Worm (Caenorhabditis elegans) whole organism, L2 larva: ENCODE results near the gene M03C11.9.

Experiments
- C34F6.9 ChIP-seq: fragments of 150-350 bp; optimal IDR thresholded peaks from 2 replicates; lab custom pipeline; 2014; ENCODE audit warnings: missing biosample characterization, missing genetic modification characterization
- R02D3.7 ChIP-seq: fragments of 150-350 bp; optimal IDR thresholded peaks from 2 replicates; lab custom pipeline; 2014; ENCODE audit warnings: missing biosample characterization, missing genetic modification characterization
- Y55F3AM.14 ChIP-seq: fragments of 200-800 bp; sonication (Bioruptor generic); optimal IDR thresholded peaks from 2 replicates; lab custom pipeline; 2018; ENCODE audit warnings: mild to moderate bottlenecking, missing genetic modification characterization, missing compliant biosample characterization
- ZK546.5 ChIP-seq: sonication (generic microtip); optimal IDR thresholded peaks from 2 replicates; lab custom pipeline; 2017; ENCODE audit warnings: missing biosample characterization, missing genetic modification characterization
- alr-1 ChIP-seq: fragments of 150-350 bp; optimal IDR thresholded peaks from 2 replicates; lab custom pipeline; 2014; ENCODE audit warnings: missing biosample characterization, missing genetic modification characterization
- aly-2 ChIP-seq: fragments of 150-350 bp; optimal IDR thresholded peaks from 2 replicates; lab custom pipeline; 2014; ENCODE audit warnings: missing biosample characterization, missing genetic modification characterization
- ama-1 ChIP-seq: fragments of 150-350 bp; optimal IDR thresholded peaks from 2 replicates; lab custom pipeline; 2018; ENCODE audit warnings: inconsistent platforms
- blmp-1 ChIP-seq: sonication (generic microtip); optimal IDR thresholded peaks from 2 replicates; lab custom pipeline; 2017; ENCODE audit warnings: missing genetic modification characterization, mild to moderate bottlenecking, missing compliant biosample characterization, antibody characterized with exemption, moderate library complexity; ENCODE audit not compliant: insufficient read depth
- ceh-82 ChIP-seq: fragments of 150-350 bp; optimal IDR thresholded peaks from 2 replicates; lab custom pipeline; 2014; ENCODE audit warnings: missing biosample characterization, missing genetic modification characterization
- crh-2 ChIP-seq: sonication (generic microtip); optimal IDR thresholded peaks from 2 replicates; lab custom pipeline; 2017; ENCODE audit warnings: missing biosample characterization, missing genetic modification characterization
- dmd-4 ChIP-seq: sonication (generic microtip); optimal IDR thresholded peaks from 2 replicates; lab custom pipeline; 2017; ENCODE audit warnings: missing biosample characterization, missing genetic modification characterization
- egl-27 ChIP-seq: sonication (generic microtip); optimal IDR thresholded peaks from 3 replicates; lab custom pipeline; 2017; ENCODE audit warnings: missing biosample characterization, missing genetic modification reagents, missing genetic modification characterization
- elt-1 ChIP-seq: fragments of 150-350 bp; optimal IDR thresholded peaks from 2 replicates; lab custom pipeline; 2014; ENCODE audit warnings: missing biosample characterization, missing genetic modification characterization
- elt-3 ChIP-seq: sonication (generic microtip); optimal IDR thresholded peaks from 2 replicates; lab custom pipeline; 2017; ENCODE audit warnings: missing biosample characterization, missing genetic modification characterization
- fos-1 ChIP-seq: fragments of 150-350 bp; optimal IDR thresholded peaks from 2 replicates; lab custom pipeline; 2014; ENCODE audit warnings: missing biosample characterization, missing genetic modification characterization
- gmeb-1 ChIP-seq: fragments of 150-350 bp; optimal IDR thresholded peaks from 2 replicates; lab custom pipeline; 2014; ENCODE audit warnings: missing biosample characterization, missing genetic modification characterization
- lin-11 ChIP-seq: fragments of 150-350 bp; sonication (generic microtip); optimal IDR thresholded peaks from 2 replicates; lab custom pipeline; 2014; ENCODE audit warnings: missing biosample characterization, missing genetic modification characterization, inconsistent platforms, mixed read lengths
- lin-13 ChIP-seq: fragments of 150-350 bp; optimal IDR thresholded peaks from 2 replicates; lab custom pipeline; 2014; ENCODE audit warnings: missing biosample characterization, missing genetic modification reagents, missing genetic modification characterization
- lin-39 ChIP-seq: fragments of 150-350 bp; optimal IDR thresholded peaks from 2 replicates; lab custom pipeline; 2014; ENCODE audit warnings: missing biosample characterization, missing genetic modification reagents, missing genetic modification characterization
- lsy-2 ChIP-seq, 2 experiments: fragments of 150-350 bp in 1 of 2; sonication (generic microtip) in 1 of 2; optimal IDR thresholded peaks; 2 replicates each; lab custom pipeline; 2014 to 2017; ENCODE audit warnings: missing biosample characterization in 2 of 2, missing genetic modification characterization in 2 of 2
- mab-5 ChIP-seq: fragments of 150-350 bp; optimal IDR thresholded peaks from 2 replicates; lab custom pipeline; 2014; ENCODE audit warnings: missing biosample characterization, missing genetic modification characterization
- mbf-1 ChIP-seq: sonication (generic microtip); optimal IDR thresholded peaks from 2 replicates; lab custom pipeline; 2017; ENCODE audit warnings: missing biosample characterization, missing genetic modification characterization
- mdl-1 ChIP-seq, 2 experiments: fragments of 150-350 bp in 1 of 2; sonication (generic microtip) in 1 of 2; optimal IDR thresholded peaks; 2 replicates each; lab custom pipeline; 2017; ENCODE audit warnings: missing biosample characterization in 2 of 2, missing genetic modification characterization in 2 of 2
- nhr-10 ChIP-seq: sonication (generic microtip); optimal IDR thresholded peaks from 2 replicates; lab custom pipeline; 2017; ENCODE audit warnings: missing biosample characterization, missing genetic modification characterization
- nhr-11 ChIP-seq: fragments of 150-350 bp; optimal IDR thresholded peaks from 2 replicates; lab custom pipeline; 2014; ENCODE audit warnings: missing biosample characterization, missing genetic modification characterization
- nhr-12 ChIP-seq: fragments of 150-350 bp; optimal IDR thresholded peaks from 2 replicates; lab custom pipeline; 2014; ENCODE audit warnings: missing biosample characterization, missing genetic modification characterization
- nhr-129 ChIP-seq: fragments of 150-350 bp; optimal IDR thresholded peaks from 2 replicates; lab custom pipeline; 2014; ENCODE audit warnings: missing biosample characterization, missing genetic modification characterization
- nhr-237 ChIP-seq: fragments of 150-350 bp; optimal IDR thresholded peaks from 2 replicates; lab custom pipeline; 2014; ENCODE audit warnings: missing biosample characterization, missing genetic modification characterization
- nhr-25 ChIP-seq: fragments of 150-350 bp; sonication (generic microtip); optimal IDR thresholded peaks from 3 replicates; lab custom pipeline; 2014; ENCODE audit warnings: missing biosample characterization, missing genetic modification characterization
- nhr-6 ChIP-seq: fragments of 150-350 bp; optimal IDR thresholded peaks from 2 replicates; lab custom pipeline; 2014; ENCODE audit warnings: missing biosample characterization, missing genetic modification characterization
- nhr-77 ChIP-seq: fragments of 150-350 bp; optimal IDR thresholded peaks from 2 replicates; lab custom pipeline; 2014; ENCODE audit warnings: missing biosample characterization, missing genetic modification characterization
- peb-1 ChIP-seq: fragments of 150-350 bp; optimal IDR thresholded peaks from 2 replicates; lab custom pipeline; 2014; ENCODE audit warnings: missing biosample characterization, missing genetic modification characterization
- sem-4 ChIP-seq: fragments of 150-350 bp; optimal IDR thresholded peaks from 2 replicates; lab custom pipeline; 2014; ENCODE audit warnings: missing biosample characterization, missing genetic modification reagents, missing genetic modification characterization
- skn-1 ChIP-seq: sonication (generic microtip); optimal IDR thresholded peaks from 2 replicates; lab custom pipeline; 2017; ENCODE audit warnings: missing biosample characterization, missing genetic modification characterization
- sma-3 ChIP-seq: sonication (generic microtip); optimal IDR thresholded peaks from 2 replicates; lab custom pipeline; 2016; ENCODE audit warnings: missing genetic modification reagents, missing genetic modification characterization, missing compliant biosample characterization
- sma-9 ChIP-seq, 2 experiments: fragments of 150-350 bp in 1 of 2; sonication (generic microtip) in 1 of 2; optimal IDR thresholded peaks; 2 replicates each; lab custom pipeline; 2014 to 2016; ENCODE audit warnings: missing genetic modification characterization in 2 of 2, mild to moderate bottlenecking in 1 of 2, missing biosample characterization in 1 of 2, missing compliant biosample characterization in 1 of 2, missing genetic modification reagents in 1 of 2, moderate library complexity in 1 of 2
- snpc-4 ChIP-seq: fragments of 150-350 bp; optimal IDR thresholded peaks from 2 replicates; lab custom pipeline; 2014; ENCODE audit warnings: missing biosample characterization, missing genetic modification characterization
- unc-39 ChIP-seq: fragments of 150-350 bp; optimal IDR thresholded peaks from 2 replicates; lab custom pipeline; 2014; ENCODE audit warnings: missing biosample characterization, missing genetic modification characterization
- unc-55 ChIP-seq: fragments of 150-350 bp; sonication (generic microtip); optimal IDR thresholded peaks from 3 replicates; lab custom pipeline; 2014; ENCODE audit warnings: missing biosample characterization, missing genetic modification reagents, missing genetic modification characterization
- unc-62 ChIP-seq: fragments of 150-350 bp; optimal IDR thresholded peaks from 2 replicates; lab custom pipeline; 2014; ENCODE audit warnings: missing biosample characterization, missing genetic modification reagents, missing genetic modification characterization
- zag-1 ChIP-seq: fragments of 150-350 bp; optimal IDR thresholded peaks from 2 replicates; lab custom pipeline; 2014; ENCODE audit warnings: missing biosample characterization, missing genetic modification characterization
- ztf-11 ChIP-seq: sonication (generic microtip); optimal IDR thresholded peaks from 2 replicates; lab custom pipeline; 2017; ENCODE audit warnings: missing biosample characterization, missing genetic modification characterization

The M03C11.9 gene

ce11 chrIII:10423906-10424305 lies 32.4 kb upstream of the M03C11.9 start, which contains the start of gene M03C11.6:
Gene M03C11.6, minus strand, starts transcription at chrIII:10424006.
- TF ChIP-seq nhr-237 (tag; lab: Kevin White, UChicago) (no peak), sem-4 (no peak), mab-5 (tag; lab: Kevin White, UChicago) (no peak), skn-1 (no peak), dmd-4 (tag; lab: Kevin White, UChicago) (no peak), gmeb-1 (tag; lab: Kevin White, UChicago) (no peak), blmp-1 (no peak), aly-2 (no peak), ama-1 (lab: Kevin White, UChicago) (no peak), zag-1 (no peak), nhr-25 (no peak), elt-1 (tag; lab: Kevin White, UChicago) (no peak)

- TF ChIP-seq lin-11 (tag; lab: Kevin White, UChicago) = no peak
- TF ChIP-seq sma-9 (GFP tag; optimal IDR thresholded peaks at IDR 0.05; lab: Kevin White, UChicago) = no peak
- no peak for TF ChIP-seq sma-9 (tag; optimal IDR thresholded peaks at IDR 0.05; lab: Kevin White, UChicago)
- TF ChIP-seq nhr-12 (tag; lab: Kevin White, UChicago) = no peak
- TF ChIP-seq elt-1 (tag; lab: Kevin White, UChicago) = no peak
- TF ChIP-seq fos-1 (tag; lab: Kevin White, UChicago) = no peak
- no peak for TF ChIP-seq crh-2 (tag; lab: Kevin White, UChicago)
- TF ChIP-seq nhr-6 (tag; lab: Kevin White, UChicago) = no peak
- no peak for TF ChIP-seq nhr-129 (tag; lab: Kevin White, UChicago)
- TF ChIP-seq skn-1 = no peak
- TF ChIP-seq nhr-237 (tag; lab: Kevin White, UChicago) = no peak
- TF ChIP-seq ceh-82 (tag; lab: Kevin White, UChicago) = no peak
- TF ChIP-seq C34F6.9 (tag; lab: Kevin White, UChicago) = no peak
- TF ChIP-seq unc-39 (tag; lab: Kevin White, UChicago) = no peak
- TF ChIP-seq, all 48 proteins: peak for 0
Observed at ce11 chrIII:10421680-10422079, 30.2 kb upstream of the M03C11.9 start.

- TF ChIP-seq lin-11 (tag; lab: Kevin White, UChicago) (peak; percentile 20), nhr-77 (tag; lab: Kevin White, UChicago) (peak; percentile 11), crh-2 (tag; lab: Kevin White, UChicago) (no peak), Y55F3AM.14 (GFP tag; lab: Kevin White, UChicago) (peak; percentile 30), gmeb-1 (tag; lab: Kevin White, UChicago) (peak; percentile 58), nhr-129 (tag; lab: Kevin White, UChicago) (peak; percentile 74), fos-1 (tag; lab: Kevin White, UChicago) (peak; percentile 51), elt-1 (tag; lab: Kevin White, UChicago) (no peak), peb-1 (tag; lab: Kevin White, UChicago) (no peak), unc-55 (GFP tag; lab: Kevin White, UChicago) (peak; percentile 36), aly-2 (no peak), lsy-2 (tag; optimal IDR thresholded peaks at IDR 0.05; lab: Kevin White, UChicago) (peak in 1 of 2 experiments; percentile 44), nhr-25 (peak; percentile 37)
- TF ChIP-seq, all 48 proteins: peak for 9
Observed at ce11 chrIII:10415822-10416221, 24.3 kb upstream of the M03C11.9 start, which contains the start of gene ymel-1. Gene ymel-1, plus strand, starts transcription at chrIII:10416139.

ce11 chrIII:10407198-10407663 lies 15.7 kb upstream of the M03C11.9 start, which contains the start of gene hat-1:
Gene hat-1, minus strand, starts transcription at chrIII:10407248.
- TF ChIP-seq gmeb-1 (tag; lab: Kevin White, UChicago) (peak; percentile 95), unc-55 (GFP tag; lab: Kevin White, UChicago) (peak; percentile 98), lin-39 (tag; lab: Kevin White, UChicago) (no peak), lin-11 (tag; lab: Kevin White, UChicago) (peak; percentile 92), sem-4 (peak; percentile 89), nhr-237 (tag; lab: Kevin White, UChicago) (peak; percentile 53), nhr-25 (peak; percentile 97), mab-5 (tag; lab: Kevin White, UChicago) (peak; percentile 93), fos-1 (tag; lab: Kevin White, UChicago) (peak; percentile 82), R02D3.7 (tag; lab: Kevin White, UChicago) (peak; percentile 99), unc-39 (tag; lab: Kevin White, UChicago) (no peak), lin-13 (GFP tag; lab: Kevin White, UChicago) (peak; percentile 95), nhr-77 (tag; lab: Kevin White, UChicago) (peak; percentile 45), snpc-4 (tag; lab: Kevin White, UChicago) (peak; percentile 77), skn-1 (peak; percentile 35), nhr-11 (tag; lab: Kevin White, UChicago) (no peak), dmd-4 (tag; lab: Kevin White, UChicago) (no peak), elt-3 (tag; lab: Kevin White, UChicago) (no peak), C34F6.9 (tag; lab: Kevin White, UChicago) (peak; percentile 97), zag-1 (peak; percentile 72), ceh-82 (tag; lab: Kevin White, UChicago) (peak; percentile 34), ztf-11 (tag; lab: Kevin White, UChicago) (no peak), sma-9 (GFP tag; optimal IDR thresholded peaks at IDR 0.05; lab: Kevin White, UChicago) (peak; percentile 93), sma-9 (tag; optimal IDR thresholded peaks at IDR 0.05; lab: Kevin White, UChicago) (no peak), aly-2 (no peak), unc-62 (GFP tag; lab: Kevin White, UChicago) (peak; percentile 80), nhr-129 (tag; lab: Kevin White, UChicago) (peak; percentile 80), alr-1 (no peak), nhr-10 (peak; percentile 15), ZK546.5 (tag; lab: Kevin White, UChicago) (peak; percentile 80), mbf-1 (tag; lab: Kevin White, UChicago) (no peak), sma-3 (GFP tag; lab: Kevin White, UChicago) (peak; percentile 98), egl-27 (tag; lab: Kevin White, UChicago) (peak; percentile 93), mdl-1 (tag; optimal IDR thresholded peaks at IDR 0.05; lab: Kevin White, UChicago) (peak; percentile 41 to 74), nhr-12 (tag; lab: Kevin White, UChicago) (peak; percentile 35)
